Fruit fly (Drosophila melanogaster) whole organism, embryonic: Measurements from ENCODE around the gene CG44037.

ENCODE experiments used
- CG12236 ChIP-seq: fragments of 200-800 bp; sonication (Bioruptor generic); optimal IDR thresholded peaks from 2 replicates; lab custom pipeline; 2016; ENCODE audit warnings: missing biosample characterization, missing genetic modification characterization
- CoRest ChIP-seq: fragments of 200-800 bp; sonication (Bioruptor generic); optimal IDR thresholded peaks from 3 replicates; lab custom pipeline; 2018; ENCODE audit warnings: missing biosample characterization, mild to moderate bottlenecking, missing genetic modification characterization, moderate library complexity

dm6 chr3R:12288580-12289299 lies 30.2 kb downstream of the CG44037 start:
- no peak for TF ChIP-seq CoRest
- no peak for TF ChIP-seq CG12236 (GFP tag; lab: Kevin White, UChicago)
